Fruit fly (Drosophila melanogaster): Measurements from ENCODE around the gene pira.

pira gene

dm6 chrX:12735478-12736428 lies 27.7 kb downstream of the pira start (continued):
- peak; percentile 99 for TF ChIP-seq psq (GFP tag; optimal IDR thresholded peaks at IDR 0.05)

DNA sequence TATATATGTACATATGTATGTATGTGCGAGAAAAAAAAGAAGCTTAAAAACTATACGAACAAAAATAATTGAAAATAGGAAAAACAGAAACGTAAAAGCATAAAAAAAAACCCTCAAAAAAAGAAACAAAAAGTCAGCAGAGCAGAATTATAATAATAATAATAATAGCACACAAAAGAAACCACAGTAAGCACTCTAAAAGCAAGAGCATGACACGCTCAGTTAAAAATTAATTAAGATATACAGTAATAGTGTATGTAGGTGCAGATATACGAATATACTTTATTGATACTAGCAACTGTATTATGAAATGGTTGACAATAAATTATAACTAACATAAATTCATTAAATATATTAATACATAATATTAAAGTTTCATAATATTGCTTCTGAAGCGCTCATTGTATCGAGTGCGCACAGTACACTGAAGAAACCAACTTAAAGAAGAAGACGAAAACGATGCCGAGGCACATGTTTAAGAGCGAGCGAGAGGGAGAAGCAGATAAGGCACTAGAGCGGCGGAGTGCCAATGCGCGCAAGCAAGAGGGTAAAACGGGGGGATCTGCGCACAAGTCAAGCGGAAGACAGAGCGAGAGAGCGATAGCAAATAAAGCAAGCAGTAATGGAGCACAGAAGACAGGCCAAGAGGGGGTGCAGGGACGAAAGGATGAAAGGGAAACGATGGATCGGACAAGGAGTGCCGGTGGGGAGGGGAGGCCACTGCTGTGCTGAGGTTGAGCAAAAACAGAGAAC lies 28.5 kb downstream of the pira start:
- TF ChIP-seq br (GFP tag; optimal IDR thresholded peaks at IDR 0.05) = no peak
- TF ChIP-seq h (GFP tag; optimal IDR thresholded peaks at IDR 0.05) = no peak
- TF ChIP-seq Myc (optimal IDR thresholded peaks at IDR 0.05) = no peak
- peak; percentile 27 for TF ChIP-seq fru (GFP tag; optimal IDR thresholded peaks at IDR 0.05)
- TF ChIP-seq Hr78 (GFP tag; optimal IDR thresholded peaks at IDR 0.05) = no peak
- TF ChIP-seq Mio (GFP tag; optimal IDR thresholded peaks at IDR 0.05) = no peak
- TF ChIP-seq Sp1 (GFP tag; optimal IDR thresholded peaks at IDR 0.05) = peak; percentile 92
- TF ChIP-seq CG9705 (GFP tag; optimal IDR thresholded peaks at IDR 0.05) = peak; percentile 86
- TF ChIP-seq CG32264 (GFP tag; optimal IDR thresholded peaks at IDR 0.05) = no peak
- TF ChIP-seq Vsx2 (GFP tag; optimal IDR thresholded peaks at IDR 0.05; ENCODE audit: partially characterized antibody) = peak; percentile 53
- no peak for TF ChIP-seq sv (GFP tag; optimal IDR thresholded peaks at IDR 0.05)
- peak; percentile 87 for TF ChIP-seq Dif (GFP tag; optimal IDR thresholded peaks at IDR 0.05; ENCODE audit: partially characterized antibody)
- TF ChIP-seq foxo (GFP tag; optimal IDR thresholded peaks at IDR 0.05) = peak; percentile 20 to 86
- TF ChIP-seq Dfd (GFP tag; optimal IDR thresholded peaks at IDR 0.05) = no peak
- no peak for TF ChIP-seq Jra (GFP tag; optimal IDR thresholded peaks at IDR 0.05)
- peak; percentile 7 for TF ChIP-seq CrebA (GFP tag; optimal IDR thresholded peaks at IDR 0.05; ENCODE audit: borderline replicate concordance)
- no peak for TF ChIP-seq usp (GFP tag; optimal IDR thresholded peaks at IDR 0.05)
- no peak for TF ChIP-seq GATAd (GFP tag; optimal IDR thresholded peaks at IDR 0.05)
- TF ChIP-seq Rel (GFP tag; optimal IDR thresholded peaks at IDR 0.05) = no peak
- TF ChIP-seq Rel (tag; optimal IDR thresholded peaks at IDR 0.05) = peak; percentile 72
- TF ChIP-seq brk (GFP tag; optimal IDR thresholded peaks at IDR 0.05) = no peak
- TF ChIP-seq OdsH (GFP tag; optimal IDR thresholded peaks at IDR 0.05) = peak; percentile 80
- TF ChIP-seq woc (GFP tag; optimal IDR thresholded peaks at IDR 0.05) = no peak
- TF ChIP-seq pan (optimal IDR thresholded peaks at IDR 0.05) = no peak
- TF ChIP-seq dsf (GFP tag; optimal IDR thresholded peaks at IDR 0.05; ENCODE audit: borderline replicate concordance) = no peak
- peak; percentile 95 for TF ChIP-seq HLH106 (tag; optimal IDR thresholded peaks at IDR 0.05)
- TF ChIP-seq sage (GFP tag; optimal IDR thresholded peaks at IDR 0.05) = peak; percentile 9
- TF ChIP-seq Hnf4 (GFP tag; optimal IDR thresholded peaks at IDR 0.05) = peak; percentile 31
- peak; percentile 95 for TF ChIP-seq Hr83 (GFP tag; optimal IDR thresholded peaks at IDR 0.05; ENCODE audit: poor library complexity, severe bottlenecking)
- TF ChIP-seq lola (GFP tag; optimal IDR thresholded peaks at IDR 0.05) = no peak
- no peak for TF ChIP-seq tai (GFP tag; optimal IDR thresholded peaks at IDR 0.05)
- TF ChIP-seq ey (GFP tag; optimal IDR thresholded peaks at IDR 0.05) = no peak
- TF ChIP-seq rgr (GFP tag; optimal IDR thresholded peaks at IDR 0.05) = peak; percentile 84
- no peak for TF ChIP-seq Abd-B (GFP tag; optimal IDR thresholded peaks at IDR 0.05)
- peak; percentile 67 to 83 for TF ChIP-seq dl (GFP tag; optimal IDR thresholded peaks at IDR 0.05; ENCODE audit: insufficient read depth in 1 of 2, partially characterized antibody in 2 of 2)
- peak; percentile 13 for TF ChIP-seq N (GFP tag; optimal IDR thresholded peaks at IDR 0.05)
- peak; percentile 99 for TF ChIP-seq psq (GFP tag; optimal IDR thresholded peaks at IDR 0.05)
- peak; percentile 82 for TF ChIP-seq dmrt93B (GFP tag; optimal IDR thresholded peaks at IDR 0.05)
- TF ChIP-seq jim (GFP tag; optimal IDR thresholded peaks at IDR 0.05) = peak; percentile 99
